Fruit fly (Drosophila melanogaster): ENCODE data around the gene CycT.

Gene CycT

DNA sequence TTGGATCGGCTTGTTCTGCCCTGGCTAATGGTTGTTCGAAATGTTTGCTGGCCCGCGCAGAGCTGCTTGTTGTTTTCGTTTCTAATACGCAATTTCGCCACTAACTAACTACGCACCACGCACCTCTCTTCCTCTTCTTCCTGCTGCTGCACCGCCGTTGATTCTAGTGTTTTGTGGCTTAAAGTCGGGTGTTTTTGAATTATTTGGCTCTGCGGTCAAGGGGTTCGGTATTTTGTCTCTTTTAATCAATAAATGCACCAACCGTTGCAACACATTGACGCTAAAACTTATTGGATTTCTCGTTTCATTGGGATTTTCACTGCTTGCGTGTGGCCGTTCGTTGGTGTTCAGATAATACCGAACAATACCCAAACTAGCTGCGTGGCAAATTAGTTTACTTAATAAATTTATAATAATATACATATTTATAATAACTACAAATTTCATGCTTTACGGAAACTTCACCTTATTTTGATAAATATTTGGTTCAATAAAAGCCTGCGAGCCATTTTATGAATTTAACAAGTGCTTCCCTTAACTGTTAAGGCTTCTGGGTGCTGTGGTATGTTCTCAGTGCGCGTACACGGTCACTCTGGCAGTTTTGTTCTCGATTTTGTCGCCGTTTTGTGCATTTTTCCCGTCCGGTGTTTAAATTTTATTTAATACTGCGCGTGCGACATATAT, 27.9 kb downstream of the CycT start, which contains the start of the genes Edc3 and Nedd4 (continued):
- no peak for TF ChIP-seq cg (GFP tag; optimal IDR thresholded peaks at IDR 0.05)
- no peak for TF ChIP-seq Doc3 (GFP tag; IDR thresholded peaks at IDR 0.05; ENCODE audit: partially characterized antibody)
- no peak for TF ChIP-seq Dfd (GFP tag; optimal IDR thresholded peaks at IDR 0.05)
- TF ChIP-seq CG16813 (GFP tag; IDR thresholded peaks at IDR 0.05; ENCODE audit: partially characterized antibody), result peak; percentile 21; the same call in 1 of the 3 replicates
- no peak for TF ChIP-seq emc (GFP tag; optimal IDR thresholded peaks at IDR 0.05)
- no peak for TF ChIP-seq HLHmδ (GFP tag; optimal IDR thresholded peaks at IDR 0.05)
- no peak for TF ChIP-seq CG11695 (GFP tag; IDR thresholded peaks at IDR 0.05)
- peak; percentile 2 for TF ChIP-seq nerfin-1 (tag; optimal IDR thresholded peaks at IDR 0.05)
- TF ChIP-seq bab2 (GFP tag; optimal IDR thresholded peaks at IDR 0.05), result no peak
- TF ChIP-seq CG1647 (GFP tag; optimal IDR thresholded peaks at IDR 0.05), result no peak
- no peak for TF ChIP-seq CG10462 (GFP tag; optimal IDR thresholded peaks at IDR 0.05)
- TF ChIP-seq TFAM (GFP tag; optimal IDR thresholded peaks at IDR 0.05), result no peak
- no peak for TF ChIP-seq CG5245 (GFP tag; optimal IDR thresholded peaks at IDR 0.05)
- TF ChIP-seq Poxn (GFP tag; IDR thresholded peaks at IDR 0.05), result no peak
- peak; percentile 17 for TF ChIP-seq Fer3 (tag; optimal IDR thresholded peaks at IDR 0.05)
- no peak for TF ChIP-seq vnd (GFP tag; IDR thresholded peaks at IDR 0.05; ENCODE audit: partially characterized antibody)
- TF ChIP-seq CG18262 (tag; optimal IDR thresholded peaks at IDR 0.05), result peak; percentile 19
- no peak for TF ChIP-seq Hr3 (GFP tag; optimal IDR thresholded peaks at IDR 0.05)
- peak; percentile 92 for TF ChIP-seq CG9797 (GFP tag; optimal IDR thresholded peaks at IDR 0.05)
- TF ChIP-seq corto (GFP tag; optimal IDR thresholded peaks at IDR 0.05), result no peak
- no peak for TF ChIP-seq Awh (GFP tag; IDR thresholded peaks at IDR 0.05)
- TF ChIP-seq CG18619 (GFP tag; optimal IDR thresholded peaks at IDR 0.05), result peak; percentile 25
- peak; percentile 32 for TF ChIP-seq CG15479 (GFP tag; optimal IDR thresholded peaks at IDR 0.05)
- no peak for TF ChIP-seq vfl (GFP tag; optimal IDR thresholded peaks at IDR 0.05)
- TF ChIP-seq C15 (GFP tag; IDR thresholded peaks at IDR 0.05), result no peak
- TF ChIP-seq vvl (GFP tag; IDR thresholded peaks at IDR 0.05), result no peak
- no peak for TF ChIP-seq pho (GFP tag; optimal IDR thresholded peaks at IDR 0.05)
- no peak for TF ChIP-seq aop (GFP tag; IDR thresholded peaks at IDR 0.05)
- no peak for TF ChIP-seq tin (GFP tag; optimal IDR thresholded peaks at IDR 0.05)
- peak; percentile 34 for TF ChIP-seq CG15696 (tag; optimal IDR thresholded peaks at IDR 0.05)
- no peak for TF ChIP-seq abd-A (tag; optimal IDR thresholded peaks at IDR 0.05)
- no peak for TF ChIP-seq Optix (GFP tag; IDR thresholded peaks at IDR 0.05)
- no peak for TF ChIP-seq sr (GFP tag; IDR thresholded peaks at IDR 0.05)
- no peak for TF ChIP-seq mam (GFP tag; optimal IDR thresholded peaks at IDR 0.05)
- peak; percentile 82 for TF ChIP-seq gfzf (GFP tag; optimal IDR thresholded peaks at IDR 0.05)
- no peak for TF ChIP-seq gcm2 (GFP tag; optimal IDR thresholded peaks at IDR 0.05)
- TF ChIP-seq HLH54F (GFP tag; optimal IDR thresholded peaks at IDR 0.05), result no peak
- no peak for TF ChIP-seq ac (GFP tag; optimal IDR thresholded peaks at IDR 0.05)
- peak; percentile 30 for TF ChIP-seq Sox100B (GFP tag; optimal IDR thresholded peaks at IDR 0.05)
- no peak for TF ChIP-seq D19B (GFP tag; optimal IDR thresholded peaks at IDR 0.05)
- TF ChIP-seq dimm (GFP tag; IDR thresholded peaks at IDR 0.05), result no peak
- TF ChIP-seq gcm (GFP tag; optimal IDR thresholded peaks at IDR 0.05), result no peak
- no peak for TF ChIP-seq tll (GFP tag; optimal IDR thresholded peaks at IDR 0.05)
- no peak for TF ChIP-seq her (GFP tag; optimal IDR thresholded peaks at IDR 0.05)
- no peak for TF ChIP-seq gt (GFP tag; IDR thresholded peaks at IDR 0.05)
- no peak for TF ChIP-seq seq (GFP tag; IDR thresholded peaks at IDR 0.05)
- no peak for TF ChIP-seq CG34224 (GFP tag; IDR thresholded peaks at IDR 0.05; ENCODE audit: partially characterized antibody)
- no peak for TF ChIP-seq toy (GFP tag; IDR thresholded peaks at IDR 0.05)
- no peak for TF ChIP-seq HmgD (GFP tag; optimal IDR thresholded peaks at IDR 0.05)
- TF ChIP-seq Dek (tag; optimal IDR thresholded peaks at IDR 0.05), result no peak
- TF ChIP-seq E2f1 (GFP tag; IDR thresholded peaks at IDR 0.05), result no peak
